Worm (Caenorhabditis elegans): Measurements from ENCODE around the gene dct-11.

dct-11 gene

ce11 chrX:5841060-5841642 lies 1.6 kb upstream of the dct-11 start, which contains the start of gene puf-9 (continued):
- TF ChIP-seq Y116A8C.19 (tag; optimal IDR thresholded peaks at IDR 0.05; ENCODE audit: borderline replicate concordance) (no peak), lin-14 (GFP tag; optimal IDR thresholded peaks at IDR 0.05) (peak; percentile 100), nhr-85 (tag) (peak; percentile 100), grh-1 (GFP tag; IDR thresholded peaks at IDR 0.05) (peak; percentile 99), pax-3 (tag; optimal IDR thresholded peaks at IDR 0.05) (peak; percentile 98), lin-15B (tag; optimal IDR thresholded peaks at IDR 0.05) (peak; percentile 98), C34B4.2 (tag; optimal IDR thresholded peaks at IDR 0.05) (peak; percentile 79), nhr-237 (tag; optimal IDR thresholded peaks at IDR 0.05) (peak; percentile 98), C04F5.9 (tag; optimal IDR thresholded peaks at IDR 0.05) (peak; percentile 94), swsn-7 (tag; optimal IDR thresholded peaks at IDR 0.05) (peak; percentile 100), sptf-1 (tag; optimal IDR thresholded peaks at IDR 0.05) (no peak), fos-1 (tag; optimal IDR thresholded peaks at IDR 0.05) (peak; percentile 98), dpl-1 (GFP tag; optimal IDR thresholded peaks at IDR 0.05) (peak; percentile 87 to 90 (median 88)), nhr-77 (tag; optimal IDR thresholded peaks at IDR 0.05) (peak; percentile 100), isw-1 (GFP tag; IDR thresholded peaks at IDR 0.05) (peak; percentile 98), F16B12.6 (tag; optimal IDR thresholded peaks at IDR 0.05) (peak; percentile 60), hpl-2 (GFP tag; optimal IDR thresholded peaks at IDR 0.05) (peak; percentile 100), pqm-1 (tag; optimal IDR thresholded peaks at IDR 0.05) (no peak), mdl-1 (tag; optimal IDR thresholded peaks at IDR 0.05) (peak; percentile 78 to 100), lin-39 (tag; optimal IDR thresholded peaks at IDR 0.05) (peak; percentile 95), nhr-11 (tag; optimal IDR thresholded peaks at IDR 0.05) (peak; percentile 96), fkh-4 (tag; optimal IDR thresholded peaks at IDR 0.05; ENCODE audit: borderline replicate concordance) (peak; percentile 81), mab-9 (GFP tag; IDR thresholded peaks at IDR 0.05) (peak; percentile 92), mep-1 (tag; optimal IDR thresholded peaks at IDR 0.05) (peak; percentile 99), ets-5 (GFP tag; IDR thresholded peaks at IDR 0.05) (no peak), aly-2 (tag; optimal IDR thresholded peaks at IDR 0.05) (peak; percentile 92), hlh-4 (tag; optimal IDR thresholded peaks at IDR 0.05) (no peak), nhr-71 (tag; optimal IDR thresholded peaks at IDR 0.05) (peak; percentile 100), snu-23 (GFP tag; optimal IDR thresholded peaks at IDR 0.05) (peak; percentile 100), blmp-1 (tag; optimal IDR thresholded peaks at IDR 0.05) (peak; percentile 88), C16A3.4 (tag; optimal IDR thresholded peaks at IDR 0.05) (peak; percentile 100), ceh-82 (tag; optimal IDR thresholded peaks at IDR 0.05) (peak; percentile 98 to 99 (median 98)), xbp-1 (tag; optimal IDR thresholded peaks at IDR 0.05) (peak; percentile 100), sox-4 (tag; optimal IDR thresholded peaks at IDR 0.05) (peak; percentile 94), zag-1 (tag; optimal IDR thresholded peaks at IDR 0.05) (peak; percentile 67), unc-30 (tag; optimal IDR thresholded peaks at IDR 0.05) (no peak), vab-15 (tag; optimal IDR thresholded peaks at IDR 0.05) (peak; percentile 98), nhr-90 (tag; optimal IDR thresholded peaks at IDR 0.05; ENCODE audit: poor library complexity) (peak; percentile 100), ztf-4 (tag; optimal IDR thresholded peaks at IDR 0.05) (peak; percentile 99), elt-3 (tag; optimal IDR thresholded peaks at IDR 0.05) (peak; percentile 74 to 100 (median 99)), nhr-20 (tag; optimal IDR thresholded peaks at IDR 0.05) (peak; percentile 100), ceh-90 (tag; optimal IDR thresholded peaks at IDR 0.05) (no peak), pag-3 (tag; optimal IDR thresholded peaks at IDR 0.05; ENCODE audit: borderline replicate concordance, insufficient read depth) (peak; percentile 84), lin-35 (GFP tag; optimal IDR thresholded peaks at IDR 0.05) (peak; percentile 93 to 98), sup-37 (GFP tag; optimal IDR thresholded peaks at IDR 0.05) (peak; percentile 99), efl-1 (optimal IDR thresholded peaks at IDR 0.05) (peak; percentile 92 to 96), efl-1 (GFP tag; optimal IDR thresholded peaks at IDR 0.05 in 1 of 2) (peak; percentile 80 to 99), ceh-88 (GFP tag; IDR thresholded peaks at IDR 0.05) (peak; percentile 99), efl-3 (GFP tag; optimal IDR thresholded peaks at IDR 0.05) (peak; percentile 75), nhr-12 (tag; optimal IDR thresholded peaks at IDR 0.05) (peak; percentile 50), ceh-8 (GFP tag; optimal IDR thresholded peaks at IDR 0.05) (peak; percentile 98), fkh-10 (GFP tag; optimal IDR thresholded peaks at IDR 0.05) (peak; percentile 99), tlp-1 (tag; optimal IDR thresholded peaks at IDR 0.05) (no peak)

All from whole organism, L1 larva.